Fruit fly (Drosophila melanogaster) whole organism, adult: Measurements from ENCODE around the gene CG3702.

Experiments used
- CG12768 ChIP-seq: fragments of 200-800 bp; sonication (Bioruptor generic); optimal IDR thresholded peaks from 2 replicates; lab custom pipeline; 2017; ENCODE audit warnings: missing biosample characterization, missing genetic modification characterization, mild to moderate bottlenecking, moderate library complexity, missing genetic modification reagents
- CG14711 ChIP-seq: fragments of 200-800 bp; sonication (Bioruptor generic); optimal IDR thresholded peaks from 2 replicates; lab custom pipeline; 2018; ENCODE audit warnings: missing biosample characterization, mild to moderate bottlenecking, missing genetic modification characterization, moderate library complexity
- CG1620 ChIP-seq: fragments of 200-800 bp; sonication (Bioruptor generic); optimal IDR thresholded peaks from 2 replicates; lab custom pipeline; 2016; ENCODE audit warnings: missing biosample characterization, missing genetic modification characterization
- CG33017 ChIP-seq: fragments of 200-800 bp; sonication (Bioruptor generic); optimal IDR thresholded peaks from 2 replicates; lab custom pipeline; 2018; ENCODE audit warnings: missing biosample characterization, mild to moderate bottlenecking, missing genetic modification characterization, moderate library complexity
- CG7045 ChIP-seq: fragments of 200-800 bp; sonication (Bioruptor generic); optimal IDR thresholded peaks from 2 replicates; lab custom pipeline; 2017; ENCODE audit warnings: missing biosample characterization, mild to moderate bottlenecking, missing genetic modification characterization
- Clk ChIP-seq: fragments of 200-800 bp; sonication (Bioruptor generic); optimal IDR thresholded peaks from 2 replicates; lab custom pipeline; 2017; ENCODE audit warnings: missing biosample characterization, missing genetic modification characterization
- Hr96 ChIP-seq: fragments of 200-800 bp; sonication (Bioruptor generic); optimal IDR thresholded peaks from 2 replicates; lab custom pipeline; 2016; ENCODE audit warnings: missing biosample characterization, missing genetic modification characterization
- bab1 ChIP-seq: fragments of 200-800 bp; sonication (Bioruptor generic); optimal IDR thresholded peaks from 3 replicates; lab custom pipeline; 2019; ENCODE audit warnings: missing biosample characterization, mild to moderate bottlenecking, missing genetic modification characterization, moderate library complexity
- cic ChIP-seq: fragments of 200-800 bp; sonication (Bioruptor generic); optimal IDR thresholded peaks from 2 replicates; lab custom pipeline; 2017; ENCODE audit warnings: missing biosample characterization, mild to moderate bottlenecking, missing genetic modification characterization, moderate library complexity
- cnc ChIP-seq, 2 experiments: fragments of >200 bp; optimal IDR thresholded peaks; 2 replicates each; lab custom pipeline; 2017
- kay ChIP-seq: fragments of 200-800 bp; sonication (Bioruptor generic); peaks from one replicate; lab custom pipeline; 2016; ENCODE audit warnings: missing biosample characterization, missing genetic modification characterization, borderline replicate concordance
- ovo ChIP-seq: fragments of 200-800 bp; sonication (Bioruptor generic); optimal IDR thresholded peaks from 2 replicates; lab custom pipeline; 2016; ENCODE audit warnings: missing biosample characterization, missing genetic modification characterization
- tj ChIP-seq: fragments of 200-800 bp; sonication (Bioruptor generic); optimal IDR thresholded peaks from 3 replicates; lab custom pipeline; 2017; ENCODE audit warnings: missing biosample characterization, mild to moderate bottlenecking, missing genetic modification characterization, moderate library complexity
- toe ChIP-seq: fragments of 200-800 bp; sonication (Bioruptor generic); optimal IDR thresholded peaks from 2 replicates; lab custom pipeline; 2016; ENCODE audit warnings: missing biosample characterization, missing genetic modification characterization

dm6 chr2L:4179386-4179785 lies 47.5 kb downstream of the CG3702 start:
- TF ChIP-seq bab1 (GFP tag; lab: Kevin White, UChicago) (no peak), CG7045 (GFP tag; lab: Kevin White, UChicago) (no peak), Clk (GFP tag; lab: Kevin White, UChicago) (no peak), cnc (optimal IDR thresholded peaks at IDR 0.05; lab: Kevin White, UChicago) (no peak), toe (no peak), ovo (no peak), CG14711 (tag; lab: Kevin White, UChicago) (no peak), kay (GFP tag; lab: Kevin White, UChicago) (no peak), tj (GFP tag; lab: Kevin White, UChicago) (no peak), Hr96 (GFP tag; lab: Kevin White, UChicago) (no peak), cic (GFP tag; lab: Kevin White, UChicago) (no peak), CG12768 (no peak), CG1620 (GFP tag; lab: Kevin White, UChicago) (no peak), CG33017 (no peak)
